Worm (Caenorhabditis elegans) whole organism, L4 larva: ENCODE data around the gene T05C7.9.

Experiments
- ceh-82 ChIP-seq: sonication (generic microtip); optimal IDR thresholded peaks from 2 replicates; lab custom pipeline; 2017; ENCODE audit warnings: missing biosample characterization, missing genetic modification characterization
- nhr-10 ChIP-seq: fragments of 150-350 bp; optimal IDR thresholded peaks from 2 replicates; lab custom pipeline; 2014; ENCODE audit warnings: missing biosample characterization, missing genetic modification characterization
- nhr-11 ChIP-seq: fragments of 150-350 bp; optimal IDR thresholded peaks from 2 replicates; lab custom pipeline; 2014; ENCODE audit warnings: missing biosample characterization, missing genetic modification characterization
- nhr-237 ChIP-seq: sonication (generic microtip); optimal IDR thresholded peaks from 2 replicates; lab custom pipeline; 2017; ENCODE audit warnings: missing biosample characterization, missing genetic modification characterization
- nhr-25 ChIP-seq: sonication (generic microtip); optimal IDR thresholded peaks from 2 replicates; lab custom pipeline; 2017; ENCODE audit warnings: missing genetic modification characterization, mild to moderate bottlenecking, missing compliant biosample characterization, antibody characterized with exemption, moderate library complexity, borderline replicate concordance; ENCODE audit not compliant: insufficient read depth
- zag-1 ChIP-seq: fragments of 150-350 bp; optimal IDR thresholded peaks from 2 replicates; lab custom pipeline; 2014; ENCODE audit warnings: missing biosample characterization, missing genetic modification characterization
- zfp-2 ChIP-seq: sonication (generic microtip); optimal IDR thresholded peaks from 2 replicates; lab custom pipeline; 2016; ENCODE audit warnings: mild to moderate bottlenecking, missing genetic modification characterization, missing compliant biosample characterization

- no peak for TF ChIP-seq nhr-11 (tag; lab: Kevin White, UChicago)
- TF ChIP-seq nhr-10 = no peak
- no peak for TF ChIP-seq zag-1 (tag; lab: Kevin White, UChicago)
- no peak for TF ChIP-seq zfp-2
- no peak for TF ChIP-seq nhr-237 (tag; lab: Kevin White, UChicago)
- no peak for TF ChIP-seq ceh-82
- TF ChIP-seq nhr-25 (tag; lab: Kevin White, UChicago) = no peak
Measured at ce11 chrIV:125881-126781, 47.1 kb downstream of the T05C7.9 start, which contains the start of the genes grld-1 and cox-6C.
